Worm (Caenorhabditis elegans) whole organism, L4/young adult: ENCODE data around the gene C25D7.5.
"Not testable (repeated sequence)": the region's sequence is repeated elsewhere in the genome, so short reads cannot be mapped to it uniquely, and the experiment has no call there.

Experiments
- W03F9.2 ChIP-seq: fragments of 150-350 bp; optimal IDR thresholded peaks from 2 replicates; lab custom pipeline; 2014; ENCODE audit warnings: missing biosample characterization, missing genetic modification characterization
- dao-5 ChIP-seq: sonication (generic microtip); optimal IDR thresholded peaks from 2 replicates; lab custom pipeline; 2016; ENCODE audit warnings: missing genotype, missing genetic modification characterization, moderate library complexity, missing compliant biosample characterization
- him-1 ChIP-seq: sonication (generic microtip); optimal IDR thresholded peaks from 2 replicates; lab custom pipeline; 2016; ENCODE audit warnings: missing genotype, missing genetic modification reagents, missing genetic modification characterization, missing compliant biosample characterization

The C25D7.5 gene

DNA sequence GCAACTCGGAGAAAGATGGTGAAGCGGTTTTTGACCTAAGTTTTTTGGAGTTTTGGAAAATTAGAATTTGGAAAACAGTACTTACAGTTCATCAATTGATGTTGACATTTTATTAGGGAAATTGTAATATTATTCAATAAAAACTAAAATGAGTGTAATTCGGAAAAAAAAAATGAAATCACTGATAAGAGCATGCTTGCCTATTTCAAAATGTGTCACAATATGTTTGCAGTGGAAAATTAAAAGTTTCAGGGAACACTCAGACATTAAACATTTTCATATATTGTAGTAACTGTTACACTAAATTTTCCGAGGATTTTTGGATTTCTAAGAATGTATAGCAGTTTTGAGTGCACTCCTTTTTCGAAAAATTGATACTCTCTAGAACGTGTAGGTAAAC, at the start of gene C25D7.5, which contains the start of gene fbxa-82:
TSS of gene C25D7.5 (plus strand) at position 283 of the 400 bp plus-strand sequence.
TSS of gene fbxa-82 (minus strand) at position 163 of the 400 bp plus-strand sequence.
- no peak for TF ChIP-seq him-1 (tag; lab: Kevin White, UChicago)
- TF ChIP-seq dao-5 = no peak
- TF ChIP-seq W03F9.2 (tag; lab: Kevin White, UChicago) = no peak

DNA sequence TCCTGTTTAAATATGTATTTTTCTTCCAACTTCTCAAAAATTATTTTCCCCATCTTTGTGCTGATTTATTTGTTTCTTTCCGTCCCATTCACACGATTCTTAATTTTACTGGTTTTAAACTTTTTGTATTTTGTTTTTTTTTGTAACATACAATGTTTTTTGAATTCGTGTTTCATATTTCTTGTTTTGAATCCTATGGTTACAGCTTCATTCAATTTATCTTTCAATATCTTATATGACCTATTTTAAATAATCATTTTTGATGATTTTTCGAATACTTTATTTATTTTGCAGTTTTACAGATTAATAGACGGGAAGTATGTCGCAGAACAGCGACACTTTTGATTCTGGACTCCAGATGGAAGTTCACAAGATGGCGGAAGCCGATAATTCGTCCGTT, 47.6 kb upstream of the C25D7.5 start, which contains the start of gene hrde-2:
TSS of gene hrde-2 (plus strand) at position 301 of the 400 bp plus-strand sequence.
- TF ChIP-seq W03F9.2 (tag; lab: Kevin White, UChicago) (no peak), dao-5 (no peak), him-1 (tag; lab: Kevin White, UChicago) (no peak)

DNA sequence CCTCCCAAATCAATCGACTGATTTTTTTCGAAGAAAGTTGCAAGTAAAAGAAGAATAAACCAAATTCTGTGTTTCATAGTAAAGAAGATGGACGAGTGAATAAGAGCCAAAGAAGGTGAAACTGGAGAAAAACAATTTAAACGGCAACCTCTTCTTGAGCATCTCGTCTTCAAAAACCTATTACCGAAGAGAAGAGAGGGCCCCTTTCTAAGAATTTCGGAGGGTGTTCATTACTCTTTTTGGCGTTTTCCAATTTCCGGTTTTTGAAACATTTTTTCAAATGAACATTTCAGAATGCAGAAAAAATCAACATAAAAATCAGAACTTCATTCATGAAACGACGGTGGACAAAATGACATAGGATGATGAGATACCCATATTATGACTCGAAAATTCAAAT, 40.9 kb upstream of the C25D7.5 start, which contains the start of gene nmr-2:
TSS of gene nmr-2 (minus strand) at position 101 of the 400 bp plus-strand sequence.
- TF ChIP-seq him-1 (tag; lab: Kevin White, UChicago) = no peak
- TF ChIP-seq dao-5 = no peak
- no peak for TF ChIP-seq W03F9.2 (tag; lab: Kevin White, UChicago)

DNA sequence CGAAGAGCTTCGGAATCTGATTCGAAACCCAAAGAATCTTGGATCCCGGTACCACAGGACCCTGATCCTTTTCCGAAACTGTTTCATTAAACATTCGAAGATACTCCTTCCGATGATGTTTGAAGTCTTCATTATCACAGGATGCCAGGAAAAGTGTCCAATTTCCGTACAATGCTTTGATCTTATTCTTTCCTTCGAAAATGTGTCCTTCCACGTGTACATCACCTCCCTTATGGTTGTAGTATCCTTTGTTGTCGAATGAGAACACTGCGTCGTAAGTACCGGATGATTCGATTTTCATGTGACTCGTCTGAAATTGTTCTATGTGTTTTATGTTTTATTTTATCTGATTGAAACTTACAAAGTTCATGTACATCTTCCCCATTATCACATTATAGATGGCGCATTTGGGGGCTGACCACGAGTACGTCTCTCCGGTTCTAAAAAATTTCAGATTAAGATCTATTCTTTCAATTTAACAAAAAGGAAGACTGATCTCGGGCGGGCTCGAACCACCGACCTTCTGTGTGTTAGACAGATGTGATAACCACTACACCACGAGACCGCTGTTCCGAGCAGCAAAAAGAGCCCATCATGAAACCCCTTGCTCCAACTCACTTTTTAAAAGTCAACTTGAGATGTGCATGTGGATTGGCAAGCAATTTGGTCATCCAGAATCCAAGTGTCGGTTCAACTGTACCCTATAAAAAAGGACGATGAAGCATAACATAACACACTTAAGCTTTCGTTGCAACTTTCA, 39.7 kb upstream of the C25D7.5 start:
- no peak for TF ChIP-seq dao-5
- no peak for TF ChIP-seq him-1 (tag; lab: Kevin White, UChicago)
- TF ChIP-seq W03F9.2 (tag; lab: Kevin White, UChicago) = no peak

DNA sequence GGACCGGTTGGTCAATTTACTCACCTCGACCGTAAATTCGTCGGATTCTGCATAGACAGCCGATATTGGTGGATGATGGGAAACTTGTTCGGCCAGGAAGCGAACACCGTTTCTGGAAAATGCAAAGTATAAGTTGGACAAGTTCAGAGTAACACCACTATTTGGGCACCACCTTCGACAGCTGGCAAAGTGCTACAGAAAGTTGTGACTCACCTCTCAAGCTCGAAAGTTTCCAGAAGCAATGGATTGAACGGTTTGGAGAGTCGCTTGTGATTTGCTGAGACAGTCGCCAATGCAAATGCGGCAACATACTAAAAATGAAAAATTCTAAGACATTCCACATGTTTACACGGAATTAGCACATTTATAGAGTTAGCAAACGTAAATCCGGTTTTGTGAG, 39.1 kb upstream of the C25D7.5 start:
- TF ChIP-seq W03F9.2 (tag; lab: Kevin White, UChicago) = no peak
- TF ChIP-seq dao-5 = no peak
- TF ChIP-seq him-1 (tag; lab: Kevin White, UChicago) = no peak

DNA sequence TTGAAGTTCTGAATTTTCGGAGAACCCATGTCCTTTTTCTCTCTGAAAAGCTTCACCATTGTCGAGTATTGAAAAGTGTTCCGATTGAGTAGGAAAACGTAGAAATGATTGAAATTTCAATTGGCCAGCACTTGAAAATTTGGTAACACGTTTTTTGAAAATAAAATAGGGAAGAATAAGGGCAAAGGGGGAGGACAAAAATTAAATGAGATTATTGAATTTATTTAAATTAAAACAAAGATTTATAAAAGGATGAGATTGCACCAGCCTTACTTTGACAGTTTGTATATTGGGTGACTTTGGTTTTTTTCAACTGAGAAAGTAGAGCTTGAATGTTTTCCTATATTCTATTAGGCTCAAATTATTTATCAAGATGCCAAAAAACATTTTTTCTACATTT, 38.3 kb upstream of the C25D7.5 start, which contains the start of gene obr-2:
TSS of gene obr-2 (minus strand) at position 101 of the 400 bp plus-strand sequence.
- TF ChIP-seq W03F9.2 (tag; lab: Kevin White, UChicago) (no peak), dao-5 (no peak), him-1 (tag; lab: Kevin White, UChicago) (no peak)

DNA sequence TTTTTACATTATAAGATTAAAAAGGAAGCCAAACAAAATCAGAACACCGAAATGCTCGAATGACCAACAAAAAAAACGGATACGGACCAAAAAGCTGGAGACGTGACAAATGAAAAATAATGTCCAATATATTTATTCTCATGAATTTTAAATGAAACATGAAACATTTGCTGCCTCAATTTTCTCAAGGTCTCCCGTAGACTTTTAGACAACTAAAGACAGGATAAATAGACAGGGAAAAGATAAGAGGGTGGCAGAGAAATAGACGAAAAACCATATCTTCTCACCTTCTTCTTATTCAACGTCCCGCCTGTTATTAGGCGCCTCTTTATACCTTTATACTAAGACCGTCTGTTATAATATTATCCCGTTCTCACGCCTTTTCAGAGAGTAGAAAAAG, 36.7 kb upstream of the C25D7.5 start:
- TF ChIP-seq him-1 (tag; lab: Kevin White, UChicago) (no peak), dao-5 (no peak), W03F9.2 (tag; lab: Kevin White, UChicago) (no peak)

DNA sequence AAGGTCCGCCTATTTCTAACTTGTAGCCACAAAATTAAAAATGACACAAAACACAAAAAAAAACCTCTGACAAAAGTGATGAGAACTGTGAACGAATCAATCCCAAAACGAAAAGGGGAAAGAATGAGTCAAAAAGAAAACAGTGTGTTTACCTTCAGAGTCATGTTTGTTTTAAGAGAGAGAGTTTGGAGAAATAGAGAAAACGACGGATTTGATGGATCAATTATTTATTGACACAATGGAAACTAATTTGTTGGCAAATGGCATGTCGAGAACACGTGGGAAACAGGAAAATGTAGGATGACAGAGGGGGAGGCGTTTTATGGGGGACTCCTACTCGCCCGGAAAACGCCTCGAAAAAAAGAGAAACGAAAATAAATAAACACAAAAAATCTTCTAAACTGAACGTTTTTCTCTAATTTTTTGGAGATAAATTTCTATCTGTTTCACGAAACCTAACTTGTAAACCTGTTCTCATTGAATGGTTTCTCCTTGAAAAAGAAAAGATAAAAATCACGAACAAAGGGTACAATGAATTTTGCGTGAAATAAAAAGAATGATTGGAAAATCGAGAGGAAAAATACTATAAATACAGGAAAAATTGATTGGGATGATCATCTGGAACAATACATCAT, 35.5 kb upstream of the C25D7.5 start:
- TF ChIP-seq dao-5 = no peak
- TF ChIP-seq W03F9.2 (tag; lab: Kevin White, UChicago) = no peak
- TF ChIP-seq him-1 (tag; lab: Kevin White, UChicago) = no peak

DNA sequence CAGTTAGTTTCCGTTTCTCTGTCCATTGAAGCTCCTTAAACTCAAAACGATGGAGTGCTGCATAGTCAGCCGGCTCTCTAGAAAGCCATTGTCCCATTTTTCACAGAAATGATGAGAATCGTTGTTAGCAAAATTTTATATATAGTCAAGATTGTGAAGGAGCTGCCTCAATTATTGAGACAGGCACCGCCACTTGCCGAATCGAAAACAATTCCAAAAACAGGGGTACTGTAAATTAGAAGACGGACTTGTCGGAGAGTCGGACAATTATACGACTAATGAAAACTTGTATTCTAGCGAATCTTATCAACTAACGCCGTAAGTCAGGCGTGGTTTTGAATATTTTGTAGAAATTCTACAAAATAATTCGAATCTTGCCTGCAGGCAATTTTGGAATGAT, 32.2 kb upstream of the C25D7.5 start, which contains the start of gene F14H8.2:
TSS of gene F14H8.2 (minus strand) at position 101 of the 400 bp plus-strand sequence.
- no peak for TF ChIP-seq dao-5
- no peak for TF ChIP-seq W03F9.2 (tag; lab: Kevin White, UChicago)
- no peak for TF ChIP-seq him-1 (tag; lab: Kevin White, UChicago)

DNA sequence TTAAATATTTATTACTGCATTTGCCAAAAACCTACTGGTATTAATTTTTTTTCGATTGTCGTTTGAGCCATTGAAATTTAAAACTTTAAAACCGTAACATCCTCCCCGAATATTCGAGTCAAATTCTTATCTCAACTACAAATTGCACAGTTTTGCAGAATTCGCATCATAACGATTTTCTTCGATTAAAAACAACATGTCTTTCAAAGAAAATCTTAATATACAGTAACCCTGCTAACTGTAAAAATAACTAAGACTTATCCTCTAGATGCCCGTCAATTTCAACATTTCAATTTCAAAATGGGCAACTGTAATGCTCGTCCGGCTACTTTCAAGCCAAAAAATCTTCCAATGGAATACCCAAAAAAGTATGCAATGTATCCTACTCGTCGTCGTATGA, 31.7 kb upstream of the C25D7.5 start, which contains the start of gene F14H8.5:
TSS of gene F14H8.5 (plus strand) at position 301 of the 400 bp plus-strand sequence.
- TF ChIP-seq dao-5 (no peak), W03F9.2 (tag; lab: Kevin White, UChicago) (no peak), him-1 (tag; lab: Kevin White, UChicago) (no peak)

DNA sequence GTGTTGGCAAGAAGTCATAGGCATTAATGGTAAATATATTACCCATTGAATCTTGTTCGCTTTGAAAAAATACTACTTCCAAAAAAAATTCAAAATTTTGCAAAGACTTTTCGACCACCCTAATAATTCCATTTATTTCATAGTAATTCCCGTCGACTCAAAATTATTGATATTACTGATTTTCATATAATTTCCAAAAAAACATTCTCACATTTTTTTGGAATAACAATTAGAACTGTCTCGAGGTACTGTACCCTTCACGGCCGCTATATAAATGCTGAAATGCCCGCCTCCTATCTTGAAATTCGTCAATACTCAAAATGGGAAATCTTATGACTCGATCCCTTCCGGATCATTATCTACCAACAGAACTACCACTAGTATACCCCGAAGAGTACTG, 28.9 kb upstream of the C25D7.5 start, which contains the start of gene F14H8.4:
TSS of gene F14H8.4 (plus strand) at position 301 of the 400 bp plus-strand sequence.
- TF ChIP-seq him-1 (tag; lab: Kevin White, UChicago) (no peak), dao-5 (no peak), W03F9.2 (tag; lab: Kevin White, UChicago) (no peak)

DNA sequence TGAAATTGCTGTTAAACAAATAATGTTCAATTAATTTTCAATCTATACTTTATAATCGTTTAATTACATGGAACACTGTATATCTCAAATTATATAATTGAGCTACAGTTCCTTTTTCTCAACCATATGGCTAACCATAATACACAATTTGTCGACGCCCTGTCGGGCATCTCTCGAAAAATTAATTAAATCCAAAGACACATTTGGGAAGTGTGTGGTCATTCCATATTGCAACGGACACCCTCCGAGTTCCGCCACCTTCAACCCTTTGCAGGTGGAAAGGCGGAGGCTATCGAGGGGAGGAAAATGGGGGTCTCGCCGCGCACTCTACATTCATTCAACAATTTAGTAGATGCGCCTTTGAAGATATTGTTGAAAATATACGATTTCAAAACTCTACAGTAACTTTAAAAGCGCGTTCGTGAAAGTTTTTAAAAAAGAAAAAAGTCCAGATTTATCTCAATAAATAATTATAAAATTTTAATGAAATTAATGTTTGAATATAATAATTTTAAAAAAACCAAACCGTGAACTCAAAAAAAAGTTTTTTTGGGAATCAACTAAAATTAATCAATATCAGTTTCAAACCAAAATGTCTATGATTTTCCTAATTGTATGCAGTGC, 23.4 kb upstream of the C25D7.5 start, which contains the start of gene F14H8.8:
TSS of gene F14H8.8 (plus strand) at position 574 of the 624 bp plus-strand sequence.
- TF ChIP-seq him-1 (tag; lab: Kevin White, UChicago) = no peak
- TF ChIP-seq W03F9.2 (tag; lab: Kevin White, UChicago) = no peak

DNA sequence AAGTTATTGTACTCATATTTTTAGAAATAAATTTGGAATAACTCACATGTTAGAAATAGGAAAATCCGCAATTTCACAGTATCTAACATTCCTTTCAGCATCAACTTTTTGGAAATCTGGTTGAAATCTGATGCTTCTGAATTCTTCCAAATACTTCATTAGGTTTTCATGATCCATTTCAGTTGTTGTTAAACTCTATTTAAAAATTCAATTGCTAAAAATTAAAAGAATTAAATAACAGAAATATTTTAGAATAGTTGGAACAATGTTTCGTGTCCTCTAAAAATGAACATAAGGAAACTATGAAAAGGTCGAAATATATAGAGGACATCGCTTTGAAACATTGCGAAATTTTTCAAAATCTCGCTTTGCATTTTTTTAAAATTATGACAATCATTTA, 21.1 kb upstream of the C25D7.5 start, which contains the start of gene cng-1:
TSS of gene cng-1 (minus strand) at position 101 of the 400 bp plus-strand sequence.
- not testable (repeated sequence) for TF ChIP-seq dao-5; him-1 (tag; lab: Kevin White, UChicago); W03F9.2 (tag; lab: Kevin White, UChicago)
